Worm (Caenorhabditis elegans) whole organism, L2 larva: ENCODE results near the gene sre-6.

Experiments
- C34F6.9 ChIP-seq: fragments of 150-350 bp; optimal IDR thresholded peaks from 2 replicates; lab custom pipeline; 2014; ENCODE audit warnings: missing biosample characterization, missing genetic modification characterization
- F13H6.1 ChIP-seq: sonication (generic microtip); optimal IDR thresholded peaks from 2 replicates; lab custom pipeline; 2016; ENCODE audit warnings: missing genetic modification characterization, missing compliant biosample characterization
- R02D3.7 ChIP-seq: fragments of 150-350 bp; optimal IDR thresholded peaks from 2 replicates; lab custom pipeline; 2014; ENCODE audit warnings: missing biosample characterization, missing genetic modification characterization
- Y55F3AM.14 ChIP-seq: fragments of 200-800 bp; sonication (Bioruptor generic); optimal IDR thresholded peaks from 2 replicates; lab custom pipeline; 2018; ENCODE audit warnings: mild to moderate bottlenecking, missing genetic modification characterization, missing compliant biosample characterization
- ZK546.5 ChIP-seq: sonication (generic microtip); optimal IDR thresholded peaks from 2 replicates; lab custom pipeline; 2017; ENCODE audit warnings: missing biosample characterization, missing genetic modification characterization
- alr-1 ChIP-seq: fragments of 150-350 bp; optimal IDR thresholded peaks from 2 replicates; lab custom pipeline; 2014; ENCODE audit warnings: missing biosample characterization, missing genetic modification characterization
- aly-2 ChIP-seq: fragments of 150-350 bp; optimal IDR thresholded peaks from 2 replicates; lab custom pipeline; 2014; ENCODE audit warnings: missing biosample characterization, missing genetic modification characterization
- ama-1 ChIP-seq: fragments of 150-350 bp; optimal IDR thresholded peaks from 2 replicates; lab custom pipeline; 2018; ENCODE audit warnings: inconsistent platforms
- blmp-1 ChIP-seq: sonication (generic microtip); optimal IDR thresholded peaks from 2 replicates; lab custom pipeline; 2017; ENCODE audit warnings: missing genetic modification characterization, mild to moderate bottlenecking, missing compliant biosample characterization, antibody characterized with exemption, moderate library complexity; ENCODE audit not compliant: insufficient read depth
- ceh-16 ChIP-seq: fragments of 150-350 bp; optimal IDR thresholded peaks from 2 replicates; lab custom pipeline; 2014; ENCODE audit warnings: missing biosample characterization, missing genetic modification characterization
- ceh-82 ChIP-seq: fragments of 150-350 bp; optimal IDR thresholded peaks from 2 replicates; lab custom pipeline; 2014; ENCODE audit warnings: missing biosample characterization, missing genetic modification characterization
- crh-2 ChIP-seq: sonication (generic microtip); optimal IDR thresholded peaks from 2 replicates; lab custom pipeline; 2017; ENCODE audit warnings: missing biosample characterization, missing genetic modification characterization
- dmd-4 ChIP-seq: sonication (generic microtip); optimal IDR thresholded peaks from 2 replicates; lab custom pipeline; 2017; ENCODE audit warnings: missing biosample characterization, missing genetic modification characterization
- egl-27 ChIP-seq: sonication (generic microtip); optimal IDR thresholded peaks from 3 replicates; lab custom pipeline; 2017; ENCODE audit warnings: missing biosample characterization, missing genetic modification reagents, missing genetic modification characterization
- elt-1 ChIP-seq: fragments of 150-350 bp; optimal IDR thresholded peaks from 2 replicates; lab custom pipeline; 2014; ENCODE audit warnings: missing biosample characterization, missing genetic modification characterization
- elt-3 ChIP-seq: sonication (generic microtip); optimal IDR thresholded peaks from 2 replicates; lab custom pipeline; 2017; ENCODE audit warnings: missing biosample characterization, missing genetic modification characterization
- fos-1 ChIP-seq: fragments of 150-350 bp; optimal IDR thresholded peaks from 2 replicates; lab custom pipeline; 2014; ENCODE audit warnings: missing biosample characterization, missing genetic modification characterization
- gmeb-1 ChIP-seq: fragments of 150-350 bp; optimal IDR thresholded peaks from 2 replicates; lab custom pipeline; 2014; ENCODE audit warnings: missing biosample characterization, missing genetic modification characterization
- lin-11 ChIP-seq: fragments of 150-350 bp; sonication (generic microtip); optimal IDR thresholded peaks from 2 replicates; lab custom pipeline; 2014; ENCODE audit warnings: missing biosample characterization, missing genetic modification characterization, inconsistent platforms, mixed read lengths
- lin-13 ChIP-seq: fragments of 150-350 bp; optimal IDR thresholded peaks from 2 replicates; lab custom pipeline; 2014; ENCODE audit warnings: missing biosample characterization, missing genetic modification reagents, missing genetic modification characterization
- lin-39 ChIP-seq: fragments of 150-350 bp; optimal IDR thresholded peaks from 2 replicates; lab custom pipeline; 2014; ENCODE audit warnings: missing biosample characterization, missing genetic modification reagents, missing genetic modification characterization
- lsy-2 ChIP-seq, 2 experiments: fragments of 150-350 bp in 1 of 2; sonication (generic microtip) in 1 of 2; optimal IDR thresholded peaks; 2 replicates each; lab custom pipeline; 2014 to 2017; ENCODE audit warnings: missing biosample characterization in 2 of 2, missing genetic modification characterization in 2 of 2
- mab-5 ChIP-seq: fragments of 150-350 bp; optimal IDR thresholded peaks from 2 replicates; lab custom pipeline; 2014; ENCODE audit warnings: missing biosample characterization, missing genetic modification characterization
- mbf-1 ChIP-seq: sonication (generic microtip); optimal IDR thresholded peaks from 2 replicates; lab custom pipeline; 2017; ENCODE audit warnings: missing biosample characterization, missing genetic modification characterization
- mdl-1 ChIP-seq, 2 experiments: fragments of 150-350 bp in 1 of 2; sonication (generic microtip) in 1 of 2; optimal IDR thresholded peaks; 2 replicates each; lab custom pipeline; 2017; ENCODE audit warnings: missing biosample characterization in 2 of 2, missing genetic modification characterization in 2 of 2
- nhr-10 ChIP-seq: sonication (generic microtip); optimal IDR thresholded peaks from 2 replicates; lab custom pipeline; 2017; ENCODE audit warnings: missing biosample characterization, missing genetic modification characterization
- nhr-11 ChIP-seq: fragments of 150-350 bp; optimal IDR thresholded peaks from 2 replicates; lab custom pipeline; 2014; ENCODE audit warnings: missing biosample characterization, missing genetic modification characterization
- nhr-12 ChIP-seq: fragments of 150-350 bp; optimal IDR thresholded peaks from 2 replicates; lab custom pipeline; 2014; ENCODE audit warnings: missing biosample characterization, missing genetic modification characterization
- nhr-129 ChIP-seq: fragments of 150-350 bp; optimal IDR thresholded peaks from 2 replicates; lab custom pipeline; 2014; ENCODE audit warnings: missing biosample characterization, missing genetic modification characterization
- nhr-21 ChIP-seq: fragments of 150-350 bp; optimal IDR thresholded peaks from 2 replicates; lab custom pipeline; 2014; ENCODE audit warnings: missing biosample characterization, missing genetic modification characterization
- nhr-23 ChIP-seq: fragments of 150-350 bp; optimal IDR thresholded peaks from 2 replicates; lab custom pipeline; 2014; ENCODE audit warnings: missing biosample characterization, missing genetic modification reagents, missing genetic modification characterization
- nhr-237 ChIP-seq: fragments of 150-350 bp; optimal IDR thresholded peaks from 2 replicates; lab custom pipeline; 2014; ENCODE audit warnings: missing biosample characterization, missing genetic modification characterization
- nhr-6 ChIP-seq: fragments of 150-350 bp; optimal IDR thresholded peaks from 2 replicates; lab custom pipeline; 2014; ENCODE audit warnings: missing biosample characterization, missing genetic modification characterization
- nhr-77 ChIP-seq: fragments of 150-350 bp; optimal IDR thresholded peaks from 2 replicates; lab custom pipeline; 2014; ENCODE audit warnings: missing biosample characterization, missing genetic modification characterization
- peb-1 ChIP-seq: fragments of 150-350 bp; optimal IDR thresholded peaks from 2 replicates; lab custom pipeline; 2014; ENCODE audit warnings: missing biosample characterization, missing genetic modification characterization
- sem-4 ChIP-seq: fragments of 150-350 bp; optimal IDR thresholded peaks from 2 replicates; lab custom pipeline; 2014; ENCODE audit warnings: missing biosample characterization, missing genetic modification reagents, missing genetic modification characterization
- skn-1 ChIP-seq: sonication (generic microtip); optimal IDR thresholded peaks from 2 replicates; lab custom pipeline; 2017; ENCODE audit warnings: missing biosample characterization, missing genetic modification characterization
- sma-3 ChIP-seq: sonication (generic microtip); optimal IDR thresholded peaks from 2 replicates; lab custom pipeline; 2016; ENCODE audit warnings: missing genetic modification reagents, missing genetic modification characterization, missing compliant biosample characterization
- sma-9 ChIP-seq, 2 experiments: fragments of 150-350 bp in 1 of 2; sonication (generic microtip) in 1 of 2; optimal IDR thresholded peaks; 2 replicates each; lab custom pipeline; 2014 to 2016; ENCODE audit warnings: missing genetic modification characterization in 2 of 2, mild to moderate bottlenecking in 1 of 2, missing biosample characterization in 1 of 2, missing compliant biosample characterization in 1 of 2, missing genetic modification reagents in 1 of 2, moderate library complexity in 1 of 2
- snpc-4 ChIP-seq: fragments of 150-350 bp; optimal IDR thresholded peaks from 2 replicates; lab custom pipeline; 2014; ENCODE audit warnings: missing biosample characterization, missing genetic modification characterization
- unc-39 ChIP-seq: fragments of 150-350 bp; optimal IDR thresholded peaks from 2 replicates; lab custom pipeline; 2014; ENCODE audit warnings: missing biosample characterization, missing genetic modification characterization
- unc-55 ChIP-seq: fragments of 150-350 bp; sonication (generic microtip); optimal IDR thresholded peaks from 3 replicates; lab custom pipeline; 2014; ENCODE audit warnings: missing biosample characterization, missing genetic modification reagents, missing genetic modification characterization
- unc-62 ChIP-seq: fragments of 150-350 bp; optimal IDR thresholded peaks from 2 replicates; lab custom pipeline; 2014; ENCODE audit warnings: missing biosample characterization, missing genetic modification reagents, missing genetic modification characterization
- zag-1 ChIP-seq: fragments of 150-350 bp; optimal IDR thresholded peaks from 2 replicates; lab custom pipeline; 2014; ENCODE audit warnings: missing biosample characterization, missing genetic modification characterization
- ztf-1 ChIP-seq: fragments of 200-800 bp; sonication (Bioruptor generic); conservative IDR thresholded peaks from 2 replicates; pipeline ENCODE4 v1.3.6; 2022; ENCODE audit warnings: missing genetic modification characterization, missing compliant biosample characterization
- ztf-11 ChIP-seq: sonication (generic microtip); optimal IDR thresholded peaks from 2 replicates; lab custom pipeline; 2017; ENCODE audit warnings: missing biosample characterization, missing genetic modification characterization
- ztf-4 ChIP-seq: fragments of 150-350 bp; optimal IDR thresholded peaks from 2 replicates; lab custom pipeline; 2014; ENCODE audit warnings: missing biosample characterization, missing genetic modification characterization

Gene sre-6

DNA sequence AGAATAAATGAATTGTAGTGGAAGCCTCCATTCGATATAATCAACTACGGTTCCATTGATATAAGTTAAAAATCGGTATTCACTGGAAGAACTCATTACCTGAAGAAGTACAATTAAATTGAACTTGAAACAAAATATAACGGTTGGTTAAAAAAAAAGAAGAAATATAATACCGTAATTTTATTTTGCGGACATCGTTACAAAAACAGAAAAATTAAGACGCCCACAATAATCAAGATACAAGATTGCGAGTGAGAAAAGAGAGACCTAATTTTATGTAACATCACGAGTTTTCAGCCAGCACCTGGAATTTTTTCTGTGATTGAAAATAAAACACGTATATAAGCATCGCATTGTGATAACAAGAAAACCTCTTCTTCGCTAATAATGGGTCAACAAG, at the start of gene sre-6:
sre-6 (minus strand) TSS at position 101 of the 400 bp plus-strand sequence.
- TF ChIP-seq unc-39 (tag; lab: Kevin White, UChicago) = no peak
- no peak for TF ChIP-seq lin-11 (tag; lab: Kevin White, UChicago)
- no peak for TF ChIP-seq nhr-23 (tag; lab: Kevin White, UChicago)
- TF ChIP-seq sma-9 (GFP tag; optimal IDR thresholded peaks at IDR 0.05; lab: Kevin White, UChicago) = no peak
- TF ChIP-seq sma-9 (tag; optimal IDR thresholded peaks at IDR 0.05; lab: Kevin White, UChicago) = no peak
- TF ChIP-seq mdl-1 (tag; optimal IDR thresholded peaks at IDR 0.05; lab: Kevin White, UChicago) = no peak
- TF ChIP-seq zag-1 (tag; lab: Kevin White, UChicago) = no peak
- TF ChIP-seq ZK546.5 (tag; lab: Kevin White, UChicago) = no peak
- TF ChIP-seq, all 48 proteins: peak for 0

- no peak for TF ChIP-seq ztf-11 (tag; lab: Kevin White, UChicago)
- no peak for TF ChIP-seq ceh-16 (tag; lab: Kevin White, UChicago)
- no peak for TF ChIP-seq blmp-1 (tag; lab: Kevin White, UChicago)
- no peak for TF ChIP-seq snpc-4
- no peak for TF ChIP-seq fos-1 (tag; lab: Kevin White, UChicago)
- no peak for TF ChIP-seq nhr-237 (tag; lab: Kevin White, UChicago)
- no peak for TF ChIP-seq R02D3.7 (tag; lab: Kevin White, UChicago)
- no peak for TF ChIP-seq lin-11 (tag; lab: Kevin White, UChicago)
- no peak for TF ChIP-seq lsy-2 (tag; optimal IDR thresholded peaks at IDR 0.05; lab: Kevin White, UChicago)
- TF ChIP-seq ceh-82 = no peak
- no peak for TF ChIP-seq unc-62
- TF ChIP-seq lin-39 (tag; lab: Kevin White, UChicago) = no peak
- TF ChIP-seq, all 48 proteins: peak for 0
Observed at ce11 chrV:10811763-10812162, 49.2 kb upstream of the sre-6 start, which contains the start of gene C29A12.22. TSS of gene C29A12.22 (plus strand) at chrV:10812063.

ce11 chrV:10807862-10808327, 45.3 kb upstream of the sre-6 start, which contains the start of gene plrg-1:
TSS of gene plrg-1 (minus strand) at chrV:10807912.
- TF ChIP-seq nhr-6 (tag; lab: Kevin White, UChicago) (peak; percentile 62), egl-27 (tag; lab: Kevin White, UChicago) (peak; percentile 62), dmd-4 (tag; lab: Kevin White, UChicago) (no peak), nhr-129 (peak; percentile 86), lin-39 (tag; lab: Kevin White, UChicago) (no peak), nhr-77 (tag; lab: Kevin White, UChicago) (no peak), fos-1 (tag; lab: Kevin White, UChicago) (peak; percentile 54), ztf-1 (no peak), ama-1 (lab: Kevin White, UChicago) (no peak), sma-3 (GFP tag; lab: Kevin White, UChicago) (peak; percentile 90), unc-62 (no peak), nhr-21 (tag; lab: Kevin White, UChicago) (peak; percentile 70), nhr-11 (tag; lab: Kevin White, UChicago) (peak; percentile 53), ceh-82 (peak; percentile 50), gmeb-1 (tag; lab: Kevin White, UChicago) (peak; percentile 86), unc-39 (tag; lab: Kevin White, UChicago) (no peak), mab-5 (peak; percentile 91), ZK546.5 (tag; lab: Kevin White, UChicago) (peak; percentile 22), skn-1 (no peak), C34F6.9 (tag; lab: Kevin White, UChicago) (peak; percentile 89), ztf-4 (tag; lab: Kevin White, UChicago) (peak; percentile 83), elt-3 (tag; lab: Kevin White, UChicago) (no peak), Y55F3AM.14 (GFP tag; lab: Kevin White, UChicago) (peak; percentile 7), lsy-2 (tag; optimal IDR thresholded peaks at IDR 0.05; lab: Kevin White, UChicago) (peak; percentile 72 to 87), lin-13 (peak; percentile 82), R02D3.7 (tag; lab: Kevin White, UChicago) (peak; percentile 19), sem-4 (tag; lab: Kevin White, UChicago) (peak; percentile 85), unc-55 (peak; percentile 95), F13H6.1 (tag; lab: Kevin White, UChicago) (peak; percentile 93), peb-1 (tag; lab: Kevin White, UChicago) (no peak), ceh-16 (tag; lab: Kevin White, UChicago) (peak; percentile 63), nhr-12 (tag; lab: Kevin White, UChicago) (no peak), sma-9 (GFP tag; optimal IDR thresholded peaks at IDR 0.05; lab: Kevin White, UChicago) (peak; percentile 96), sma-9 (tag; optimal IDR thresholded peaks at IDR 0.05; lab: Kevin White, UChicago) (no peak), crh-2 (tag; lab: Kevin White, UChicago) (peak; percentile 83), lin-11 (tag; lab: Kevin White, UChicago) (peak; percentile 88), nhr-23 (tag; lab: Kevin White, UChicago) (no peak), blmp-1 (tag; lab: Kevin White, UChicago) (no peak), nhr-237 (tag; lab: Kevin White, UChicago) (peak; percentile 23), mbf-1 (tag; lab: Kevin White, UChicago) (no peak), alr-1 (tag; lab: Kevin White, UChicago) (peak; percentile 1), nhr-10 (tag; lab: Kevin White, UChicago) (no peak), elt-1 (tag; lab: Kevin White, UChicago) (no peak), aly-2 (no peak), snpc-4 (peak; percentile 74)
